Worm (Caenorhabditis elegans) whole organism, L4 larva: ENCODE data around the gene max-2.
"Not testable (repeated sequence)": the region's sequence is repeated elsewhere in the genome, so short reads cannot be mapped to it uniquely, and the experiment has no call there.

ENCODE experiments used
- F26F4.8 ChIP-seq: fragments of 200-800 bp; sonication (Bioruptor generic); conservative IDR thresholded peaks from 2 replicates; pipeline ENCODE4 v1.3.6; 2022; ENCODE audit warnings: missing genetic modification characterization, missing compliant biosample characterization
- F49E8.2 ChIP-seq: sonication (generic microtip); optimal IDR thresholded peaks from 2 replicates; lab custom pipeline; 2016; ENCODE audit warnings: missing compliant biosample characterization, mild to moderate bottlenecking, missing genetic modification characterization, borderline replicate concordance
- Y75B8A.6 ChIP-seq: fragments of 200-800 bp; sonication (Bioruptor generic); IDR thresholded peaks from 2 replicates; pipeline ENCODE4 v1.3.6; 2022; ENCODE audit warnings: missing genetic modification reagents, missing genetic modification characterization, missing compliant biosample characterization
- ZK337.2 ChIP-seq: fragments of 200-800 bp; sonication (Bioruptor generic); IDR thresholded peaks from 2 replicates; pipeline ENCODE4 v1.3.6; 2022; ENCODE audit warnings: missing genetic modification reagents, missing genetic modification characterization, missing compliant biosample characterization
- aha-1 ChIP-seq: fragments of 150-350 bp; peaks from one replicate; lab custom pipeline; 2014; ENCODE audit warnings: missing biosample characterization, missing genetic modification characterization
- aly-2 ChIP-seq: sonication (generic microtip); optimal IDR thresholded peaks from 2 replicates; lab custom pipeline; 2018; ENCODE audit warnings: missing biosample characterization, missing genetic modification characterization
- ama-1 ChIP-seq: fragments of 150-350 bp; optimal IDR thresholded peaks from 2 replicates; lab custom pipeline; 2014; ENCODE audit warnings: inconsistent platforms, mixed read lengths
- attf-4 ChIP-seq: sonication (generic microtip); optimal IDR thresholded peaks from 3 replicates; lab custom pipeline; 2017; ENCODE audit warnings: missing biosample characterization, missing genetic modification characterization
- ceh-20 ChIP-seq: fragments of 200-800 bp; sonication (Bioruptor generic); IDR thresholded peaks from 2 replicates; pipeline ENCODE4 v1.3.6; 2022; ENCODE audit warnings: missing genetic modification reagents, missing genetic modification characterization, missing compliant biosample characterization
- ceh-28 ChIP-seq: fragments of 150-350 bp; optimal IDR thresholded peaks from 2 replicates; lab custom pipeline; 2014; ENCODE audit warnings: missing biosample characterization, missing genetic modification reagents, missing genetic modification characterization
- ceh-44 ChIP-seq: fragments of 200-800 bp; sonication (Bioruptor generic); IDR thresholded peaks from 2 replicates; pipeline ENCODE4 v1.3.6; 2022; ENCODE audit warnings: missing genetic modification reagents, missing genetic modification characterization, missing compliant biosample characterization
- ceh-82 ChIP-seq: sonication (generic microtip); optimal IDR thresholded peaks from 2 replicates; lab custom pipeline; 2017; ENCODE audit warnings: missing biosample characterization, missing genetic modification characterization
- ces-1 ChIP-seq: fragments of 150-350 bp; sonication (generic microtip); optimal IDR thresholded peaks from 4 replicates; lab custom pipeline; 2014; ENCODE audit warnings: missing biosample characterization, missing genetic modification reagents, missing genetic modification characterization
- daf-12 ChIP-seq: fragments of 150-350 bp; optimal IDR thresholded peaks from 2 replicates; lab custom pipeline; 2014; ENCODE audit warnings: missing biosample characterization, missing genetic modification reagents, missing genetic modification characterization
- egl-43 ChIP-seq: fragments of 200-800 bp; sonication (Bioruptor generic); IDR thresholded peaks from 2 replicates; pipeline ENCODE4 v1.3.6; 2022; ENCODE audit warnings: missing genetic modification reagents, missing genetic modification characterization, missing compliant biosample characterization
- fos-1 ChIP-seq: fragments of 150-350 bp; optimal IDR thresholded peaks from 2 replicates; lab custom pipeline; 2014; ENCODE audit warnings: missing biosample characterization, missing genetic modification characterization
- hif-1 ChIP-seq, 2 experiments: sonication (generic microtip); optimal IDR thresholded peaks; 2 replicates each; lab custom pipeline; 2016 to 2017; ENCODE audit warnings: missing compliant biosample characterization in 2 of 2, missing genetic modification characterization in 2 of 2, missing genetic modification reagents in 2 of 2, missing genotype in 2 of 2, mild to moderate bottlenecking in 1 of 2
- hmg-1.1 ChIP-seq: fragments of 200-800 bp; sonication (Bioruptor generic); IDR thresholded peaks from 2 replicates; pipeline ENCODE4 v1.3.6; 2022; ENCODE audit warnings: missing genetic modification reagents, missing genetic modification characterization, missing compliant biosample characterization
- lim-7 ChIP-seq: fragments of 200-800 bp; sonication (Bioruptor generic); IDR thresholded peaks from 2 replicates; pipeline ENCODE4 v1.3.6; 2022; ENCODE audit warnings: missing genetic modification characterization, missing compliant biosample characterization
- lin-38 ChIP-seq: fragments of 200-800 bp; sonication (Bioruptor generic); IDR thresholded peaks from 2 replicates; pipeline ENCODE4 v1.3.6; 2022; ENCODE audit warnings: missing genetic modification reagents, missing genetic modification characterization, missing compliant biosample characterization
- lir-3 ChIP-seq: sonication (generic microtip); optimal IDR thresholded peaks from 2 replicates; lab custom pipeline; 2016; ENCODE audit warnings: mild to moderate bottlenecking, missing genetic modification characterization, missing compliant biosample characterization
- lsy-2 ChIP-seq, 2 experiments: fragments of 150-350 bp in 1 of 2; sonication (generic microtip) in 1 of 2; optimal IDR thresholded peaks; 2 replicates each; lab custom pipeline; 2014 to 2017; ENCODE audit warnings: missing biosample characterization in 2 of 2, missing genetic modification characterization in 2 of 2
- madf-5 ChIP-seq, 2 experiments: fragments of 200-800 bp; sonication (Bioruptor generic); IDR thresholded peaks; 2 replicates each; pipeline ENCODE4 v1.3.6; 2022; ENCODE audit warnings: missing compliant biosample characterization in 2 of 2, missing genetic modification characterization in 2 of 2
- mep-1 ChIP-seq: fragments of 150-350 bp; sonication (generic microtip); optimal IDR thresholded peaks from 3 replicates; lab custom pipeline; 2014; ENCODE audit warnings: missing biosample characterization, missing genetic modification characterization
- mxl-2 ChIP-seq: fragments of 200-800 bp; sonication (Bioruptor generic); conservative IDR thresholded peaks from 2 replicates; pipeline ENCODE4 v1.3.6; 2022; ENCODE audit warnings: missing genetic modification reagents, missing genetic modification characterization, missing compliant biosample characterization
- mxl-3 ChIP-seq: fragments of 200-800 bp; sonication (Bioruptor generic); optimal IDR thresholded peaks from 2 replicates; lab custom pipeline; 2018; ENCODE audit warnings: mild to moderate bottlenecking, missing genetic modification characterization, missing compliant biosample characterization
- nhr-11 ChIP-seq: fragments of 150-350 bp; optimal IDR thresholded peaks from 2 replicates; lab custom pipeline; 2014; ENCODE audit warnings: missing biosample characterization, missing genetic modification characterization
- nhr-111 ChIP-seq: fragments of 200-800 bp; sonication (Bioruptor generic); optimal IDR thresholded peaks from 2 replicates; lab custom pipeline; 2018; ENCODE audit warnings: mild to moderate bottlenecking, missing genetic modification characterization, missing compliant biosample characterization
- nhr-48 ChIP-seq: sonication (generic microtip); optimal IDR thresholded peaks from 2 replicates; lab custom pipeline; 2016; ENCODE audit warnings: mild to moderate bottlenecking, missing genetic modification characterization, missing compliant biosample characterization
- nhr-6 ChIP-seq: fragments of 150-350 bp; optimal IDR thresholded peaks from 2 replicates; lab custom pipeline; 2014; ENCODE audit warnings: missing biosample characterization, missing genetic modification characterization
- php-3 ChIP-seq: fragments of 200-800 bp; sonication (Bioruptor generic); IDR thresholded peaks from 2 replicates; pipeline ENCODE4 v1.3.6; 2022; ENCODE audit warnings: missing genetic modification reagents, missing genetic modification characterization, missing compliant biosample characterization
- rbr-2 ChIP-seq: sonication (generic microtip); optimal IDR thresholded peaks from 2 replicates; lab custom pipeline; 2016; ENCODE audit warnings: missing genotype, missing genetic modification characterization, missing compliant biosample characterization
- set-16 ChIP-seq: fragments of 200-800 bp; sonication (Bioruptor generic); IDR thresholded peaks from 2 replicates; pipeline ENCODE4 v1.3.6; 2022; ENCODE audit warnings: missing genetic modification reagents, missing genetic modification characterization, missing compliant biosample characterization
- snpc-1.2 ChIP-seq: fragments of 200-800 bp; sonication (Bioruptor generic); IDR thresholded peaks from 2 replicates; pipeline ENCODE4 v1.3.6; 2022; ENCODE audit warnings: missing genetic modification reagents, missing genetic modification characterization, missing compliant biosample characterization
- spr-3 ChIP-seq: fragments of 200-800 bp; sonication (Bioruptor generic); optimal IDR thresholded peaks from 2 replicates; lab custom pipeline; 2018; ENCODE audit warnings: mild to moderate bottlenecking, missing genetic modification characterization, missing compliant biosample characterization
- zag-1 ChIP-seq: fragments of 150-350 bp; optimal IDR thresholded peaks from 2 replicates; lab custom pipeline; 2014; ENCODE audit warnings: missing biosample characterization, missing genetic modification characterization
- zfp-2 ChIP-seq: sonication (generic microtip); optimal IDR thresholded peaks from 2 replicates; lab custom pipeline; 2016; ENCODE audit warnings: mild to moderate bottlenecking, missing genetic modification characterization, missing compliant biosample characterization
- zip-2 ChIP-seq: fragments of 150-350 bp; optimal IDR thresholded peaks from 2 replicates; lab custom pipeline; 2014; ENCODE audit warnings: missing biosample characterization, missing genetic modification characterization
- ztf-7 ChIP-seq: fragments of 150-350 bp; optimal IDR thresholded peaks from 2 replicates; lab custom pipeline; 2014; ENCODE audit warnings: missing biosample characterization, missing genetic modification characterization

Gene max-2

ce11 chrII:13053443-13053842 lies 27.8 kb upstream of the max-2 start:
- TF ChIP-seq ZK337.2 (GFP tag; lab: Robert Waterston, UW): no peak
- TF ChIP-seq F49E8.2 (tag; lab: Kevin White, UChicago): no peak
- TF ChIP-seq snpc-1.2: no peak
- TF ChIP-seq, all 104 proteins: peak for 0

DNA sequence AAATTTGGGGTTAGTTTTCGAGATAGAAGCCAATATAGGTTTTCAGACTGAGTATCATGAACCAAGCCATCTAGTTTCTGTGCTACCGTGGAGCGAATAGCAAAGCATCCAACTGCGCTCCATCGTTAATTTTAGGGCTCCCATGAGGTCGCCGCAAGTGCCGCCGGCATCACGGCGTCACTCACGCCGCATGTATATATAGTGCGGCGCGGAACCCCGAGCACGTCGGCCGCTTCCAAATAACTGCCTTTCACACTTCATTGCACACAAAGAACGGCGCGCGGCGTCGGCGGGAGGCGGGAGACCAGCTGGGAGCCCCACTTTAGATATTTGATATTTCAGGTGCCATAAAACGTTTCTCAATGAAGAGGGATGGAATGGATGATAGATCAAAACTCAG lies 24.4 kb upstream of the max-2 start:
- TF ChIP-seq egl-43 (0 out of 2 replicates have a peak, but pooled peaks have one; percentile 7), ztf-7 (tag; lab: Kevin White, UChicago) (no peak), F26F4.8 (GFP tag; lab: Robert Waterston, UW) (0 out of 2 replicates have a peak, but pooled peaks have one; percentile 25), fos-1 (no peak), nhr-11 (tag; lab: Kevin White, UChicago) (no peak), Y75B8A.6 (GFP tag; lab: Robert Waterston, UW) (0 out of 2 replicates have a peak, but pooled peaks have one; percentile 12), nhr-48 (tag; lab: Kevin White, UChicago) (no peak), zfp-2 (tag; lab: Kevin White, UChicago) (no peak), lim-7 (GFP tag; lab: Robert Waterston, UW) (no peak), aly-2 (tag; lab: Kevin White, UChicago) (no peak), madf-5 (GFP tag; IDR thresholded peaks at IDR 0.05; lab: Robert Waterston, UW) (no peak), zag-1 (tag; lab: Kevin White, UChicago) (no peak), ceh-82 (tag; lab: Kevin White, UChicago) (no peak), ama-1 (lab: Kevin White, UChicago) (no peak), snpc-1.2 (0 out of 2 replicates have a peak, but pooled peaks have one; percentile 29), set-16 (GFP tag; lab: Robert Waterston, UW) (peak; percentile 71), spr-3 (GFP tag; lab: Kevin White, UChicago) (no peak), ceh-20 (GFP tag; lab: Robert Waterston, UW) (no peak)

DNA sequence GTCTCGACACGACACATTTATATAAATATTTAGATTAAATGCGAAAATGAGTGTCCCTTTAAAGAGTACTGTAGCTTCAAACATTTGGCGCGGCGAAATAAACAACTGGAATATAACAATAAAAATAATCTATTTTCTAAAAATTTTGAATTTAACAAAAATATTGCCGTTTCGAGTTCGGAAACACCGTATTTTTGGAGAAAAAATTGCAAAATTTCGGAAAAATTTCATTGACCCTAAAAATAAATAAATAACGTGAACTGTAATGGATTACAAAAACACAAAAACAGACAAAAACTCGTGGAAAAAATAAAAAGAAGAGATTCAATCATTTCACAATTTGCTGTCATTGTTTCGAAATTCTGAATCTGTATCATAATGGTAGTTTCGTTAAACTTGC lies 22.0 kb upstream of the max-2 start, which contains the start of gene F42G4.2:
TSS of gene F42G4.2 (plus strand) at position 301 of the 400 bp plus-strand sequence.
- TF ChIP-seq fos-1; zip-2 (tag; lab: Kevin White, UChicago); lim-7 (GFP tag; lab: Robert Waterston, UW): not testable (repeated sequence)

- peak; percentile 63 for TF ChIP-seq ceh-28 (tag; lab: Kevin White, UChicago)
- TF ChIP-seq, all 104 proteins: peak for 1; not testable (repeated sequence) for 103
These were observed 21.5 kb upstream of the max-2 start, which contains the start of gene F42G4.7 for ce11 chrII:13047106-13047505. Gene F42G4.7 (minus strand): TSS chrII:13047290.

ce11 chrII:13043433-13044054 lies 17.9 kb upstream of the max-2 start, which contains the start of gene puf-6:
Gene puf-6 (minus strand): TSS chrII:13043445.
- TF ChIP-seq lin-38: peak; percentile 48

ce11 chrII:13039141-13039540 lies 13.5 kb upstream of the max-2 start:
- TF ChIP-seq lin-38: peak; percentile 80

DNA sequence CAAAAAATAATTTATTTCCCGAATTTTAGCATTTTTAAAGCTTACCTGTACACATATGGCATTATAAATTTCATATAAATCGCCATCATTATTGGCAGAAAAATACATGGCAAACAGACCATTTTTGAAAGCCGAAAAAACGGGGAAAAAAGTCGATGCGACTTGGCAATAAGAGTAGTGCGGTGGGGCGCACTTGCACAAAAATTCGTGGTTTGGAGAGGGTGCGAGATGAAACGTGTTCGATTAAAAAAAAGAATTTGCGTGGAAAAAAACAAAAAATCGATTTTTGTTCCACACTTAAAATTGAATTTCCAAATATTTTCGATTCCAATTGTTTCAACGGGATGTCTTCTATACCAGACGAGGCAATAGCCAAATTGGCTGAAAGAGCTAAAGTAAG lies 11.1 kb upstream of the max-2 start, which contains the start of gene F18A11.3:
TSS of gene F18A11.3 (minus strand) at position 125 of the 400 bp plus-strand sequence.
- TF ChIP-seq daf-12 (tag; lab: Kevin White, UChicago) (no peak), ceh-44 (GFP tag; lab: Robert Waterston, UW) (no peak), php-3 (no peak), attf-4 (tag; lab: Kevin White, UChicago) (no peak), nhr-6 (no peak), mxl-2 (no peak), hmg-1.1 (GFP tag; lab: Robert Waterston, UW) (0 out of 2 replicates have a peak, but pooled peaks have one; percentile 18), mxl-3 (GFP tag; lab: Kevin White, UChicago) (peak; percentile 67), lsy-2 (tag; optimal IDR thresholded peaks at IDR 0.05; lab: Kevin White, UChicago) (peak in 1 of 2 experiments; percentile 36), ceh-20 (GFP tag; lab: Robert Waterston, UW) (no peak), egl-43 (no peak), aha-1 (tag; lab: Kevin White, UChicago) (peak; percentile 26), nhr-111 (GFP tag; lab: Kevin White, UChicago) (no peak), nhr-11 (tag; lab: Kevin White, UChicago) (no peak), mep-1 (peak; percentile 28), lin-38 (peak; percentile 84), lir-3 (tag; lab: Kevin White, UChicago) (no peak), ces-1 (GFP tag; lab: Kevin White, UChicago) (no peak), hif-1 (tag; optimal IDR thresholded peaks at IDR 0.05; lab: Kevin White, UChicago) (peak in 1 of 2 experiments; percentile 16), rbr-2 (tag; lab: Kevin White, UChicago) (no peak)
